Worm (Caenorhabditis elegans) whole organism, late embryonic: ENCODE results near the gene str-208.

Source experiments
- F13H6.1 ChIP-seq: sonication (generic microtip); optimal IDR thresholded peaks from 2 replicates; lab custom pipeline; 2016; ENCODE audit warnings: missing genetic modification characterization, missing compliant biosample characterization
- ama-1 ChIP-seq: fragments of 150-350 bp; optimal IDR thresholded peaks from 2 replicates; lab custom pipeline; 2014
- ceh-45 ChIP-seq: fragments of 200-800 bp; sonication (Bioruptor generic); IDR thresholded peaks from 2 replicates; pipeline ENCODE4 v1.3.6; 2022; ENCODE audit warnings: missing genetic modification reagents, missing genetic modification characterization, missing compliant biosample characterization
- ceh-48 ChIP-seq: sonication (generic microtip); optimal IDR thresholded peaks from 2 replicates; lab custom pipeline; 2016; ENCODE audit warnings: missing genetic modification characterization, inconsistent platforms, missing compliant biosample characterization
- hlh-13 ChIP-seq: fragments of 200-800 bp; sonication (Bioruptor generic); optimal IDR thresholded peaks from 2 replicates; lab custom pipeline; 2018; ENCODE audit warnings: mild to moderate bottlenecking, missing genetic modification characterization, missing compliant biosample characterization
- nfya-1 ChIP-seq: sonication (generic microtip); optimal IDR thresholded peaks from 2 replicates; lab custom pipeline; 2017; ENCODE audit warnings: missing genetic modification characterization, mild to moderate bottlenecking, missing compliant biosample characterization, antibody characterized with exemption, moderate library complexity
- nhr-232 ChIP-seq: sonication (generic microtip); optimal IDR thresholded peaks from 2 replicates; lab custom pipeline; 2016; ENCODE audit warnings: missing genetic modification characterization, missing compliant biosample characterization
- pha-2 ChIP-seq: sonication (generic microtip); optimal IDR thresholded peaks from 2 replicates; lab custom pipeline; 2017; ENCODE audit warnings: mild to moderate bottlenecking, missing genetic modification characterization, missing compliant biosample characterization
- ref-2 ChIP-seq: sonication (generic microtip); optimal IDR thresholded peaks from 2 replicates; lab custom pipeline; 2016; ENCODE audit warnings: missing genetic modification characterization, missing compliant biosample characterization

DNA sequence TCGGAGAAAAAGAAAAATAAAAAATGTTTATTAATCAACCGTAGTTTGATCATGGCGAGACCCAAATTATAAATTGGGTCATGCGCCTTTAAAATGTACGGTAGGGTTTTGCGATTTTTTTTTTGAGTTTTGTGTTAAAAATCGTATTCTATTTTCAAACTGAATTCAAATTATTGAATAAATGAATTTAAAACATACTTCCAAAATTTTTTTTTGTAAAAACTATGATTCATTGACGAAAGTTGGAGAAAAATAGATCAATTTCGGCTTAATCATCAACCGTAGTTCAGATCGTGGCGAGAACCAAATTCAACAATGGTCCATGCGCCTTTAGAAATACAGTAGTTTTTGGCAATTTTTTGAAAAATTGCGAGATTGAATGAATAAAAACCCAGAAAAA lies 7.0 kb downstream of the str-208 start:
- TF ChIP-seq ceh-48 (tag; lab: Kevin White, UChicago) (no peak), pha-2 (tag; lab: Kevin White, UChicago) (no peak), F13H6.1 (tag; lab: Kevin White, UChicago) (no peak), ref-2 (tag; lab: Kevin White, UChicago) (no peak), nfya-1 (tag; lab: Kevin White, UChicago) (no peak), ama-1 (lab: Kevin White, UChicago) (no peak), ceh-45 (GFP tag; lab: Robert Waterston, UW) (no peak), hlh-13 (GFP tag; lab: Kevin White, UChicago) (no peak), nhr-232 (no peak)
